ENCODE assay signal across 2 worm cellular contexts in genomic region chrIV:6032413-6032812, ce11.
TF ChIP-seq lines count a peak whose summit lies in the region.

No protein-coding gene starts in this region.

TF ChIP-seq in whole organism, L1 larva, 84 proteins besides CTCF, POLR2A, EP300 and RAD21:
- TF ChIP-seq egl-27 (tag; optimal IDR thresholded peaks at IDR 0.05; lab: Kevin White, UChicago) (no peak), rnt-1 (tag; optimal IDR thresholded peaks at IDR 0.05; lab: Kevin White, UChicago) (peak; percentile 5), pag-3 (tag; optimal IDR thresholded peaks at IDR 0.05; lab: Kevin White, UChicago; ENCODE audit: borderline replicate concordance, insufficient read depth) (peak; percentile 93), ces-1 (GFP tag; optimal IDR thresholded peaks at IDR 0.05; lab: Kevin White, UChicago) (no peak), jun-1 (tag; optimal IDR thresholded peaks at IDR 0.05; lab: Kevin White, UChicago) (no peak), efl-1 (optimal IDR thresholded peaks at IDR 0.05; lab: Kevin White, UChicago) (no peak), efl-1 (GFP tag; optimal IDR thresholded peaks at IDR 0.05 in 1 of 2; lab: Kevin White, UChicago) (peak in 1 of 2 experiments; percentile 12), unc-62 (GFP tag; optimal IDR thresholded peaks at IDR 0.05; lab: Kevin White, UChicago) (no peak), hlh-17 (GFP tag; optimal IDR thresholded peaks at IDR 0.05; lab: Kevin White, UChicago; ENCODE audit: borderline replicate concordance) (no peak)

TF ChIP-seq in whole organism, mixed stage, embryonic, 35 proteins besides CTCF, POLR2A, EP300 and RAD21:
- peak; percentile 15 for TF ChIP-seq unc-120 (tag; optimal IDR thresholded peaks at IDR 0.05; lab: Kevin White, UChicago; ENCODE audit: poor library complexity, severe bottlenecking)
- no peak for TF ChIP-seq bed-3 (GFP tag; optimal IDR thresholded peaks at IDR 0.05; lab: Kevin White, UChicago)
